Fruit fly (Drosophila melanogaster) whole organism, embryonic: ENCODE data around the gene CG7970.

Source experiments
- Abd-B ChIP-seq: fragments of 200-800 bp; sonication (Bioruptor generic); optimal IDR thresholded peaks from 2 replicates; lab custom pipeline; 2018; ENCODE audit warnings: missing biosample characterization, mild to moderate bottlenecking, missing genetic modification characterization, moderate library complexity
- Aef1 ChIP-seq: fragments of 200-800 bp; sonication (Bioruptor generic); IDR thresholded peaks from 3 replicates; pipeline ENCODE4 v1.3.6; 2022; ENCODE audit warnings: missing biosample characterization, missing genetic modification characterization
- CG10654 ChIP-seq: fragments of 200-800 bp; sonication (Bioruptor generic); optimal IDR thresholded peaks from 2 replicates; lab custom pipeline; 2016; ENCODE audit warnings: missing biosample characterization, missing genetic modification characterization
- CG10959 ChIP-seq: fragments of 200-800 bp; sonication (Bioruptor generic); IDR thresholded peaks from 2 replicates; pipeline ENCODE4 v1.3.6; 2022; ENCODE audit warnings: missing biosample characterization, missing genetic modification characterization
- CG11560 ChIP-seq: fragments of 200-800 bp; sonication (Bioruptor generic); IDR thresholded peaks from 3 replicates; pipeline ENCODE4 v1.3.6; 2022; ENCODE audit warnings: missing biosample characterization, missing genetic modification characterization
- CG12942 ChIP-seq: fragments of 200-800 bp; sonication (Bioruptor generic); optimal IDR thresholded peaks from 3 replicates; lab custom pipeline; 2016; ENCODE audit warnings: missing biosample characterization, missing genetic modification characterization
- CG13287 ChIP-seq: fragments of 200-800 bp; sonication (Bioruptor generic); IDR thresholded peaks from 2 replicates; pipeline ENCODE4 v1.3.6; 2022; ENCODE audit warnings: missing biosample characterization, missing genetic modification characterization; ENCODE audit not compliant: partially characterized antibody
- CG14014 ChIP-seq: fragments of 200-800 bp; sonication (Bioruptor generic); IDR thresholded peaks from 2 replicates; pipeline ENCODE4 v1.3.6; 2022; ENCODE audit warnings: missing biosample characterization, missing genetic modification characterization
- CG14965 ChIP-seq: fragments of 200-800 bp; sonication (Bioruptor generic); optimal IDR thresholded peaks from 2 replicates; lab custom pipeline; 2016; ENCODE audit warnings: missing biosample characterization, missing genetic modification characterization, borderline replicate concordance
- CG15514 ChIP-seq: fragments of 200-800 bp; sonication (Bioruptor generic); optimal IDR thresholded peaks from 3 replicates; lab custom pipeline; 2017; ENCODE audit warnings: missing biosample characterization, missing genetic modification characterization, mild to moderate bottlenecking, moderate library complexity, missing genetic modification reagents
- CG17186 ChIP-seq: fragments of 200-800 bp; sonication (Bioruptor generic); optimal IDR thresholded peaks from 3 replicates; lab custom pipeline; 2017; ENCODE audit warnings: missing biosample characterization, missing genetic modification reagents, missing genetic modification characterization
- CG17829 ChIP-seq: fragments of 200-800 bp; optimal IDR thresholded peaks from 2 replicates; lab custom pipeline; 2019; ENCODE audit warnings: missing biosample characterization, mild to moderate bottlenecking, missing genetic modification characterization, moderate library complexity
- CG18011 ChIP-seq: fragments of 200-800 bp; sonication (Bioruptor generic); optimal IDR thresholded peaks from 2 replicates; lab custom pipeline; 2017; ENCODE audit warnings: missing biosample characterization, missing genetic modification characterization, mild to moderate bottlenecking, moderate library complexity, missing genotype
- CG1832 ChIP-seq: fragments of 200-800 bp; sonication (Bioruptor generic); optimal IDR thresholded peaks from 2 replicates; lab custom pipeline; 2017; ENCODE audit warnings: missing biosample characterization, mild to moderate bottlenecking, missing genetic modification characterization, inconsistent platforms
- CG18764 ChIP-seq: fragments of 200-800 bp; sonication (Bioruptor generic); optimal IDR thresholded peaks from 3 replicates; lab custom pipeline; 2016; ENCODE audit warnings: missing biosample characterization, missing genetic modification characterization
- CG3726 ChIP-seq: fragments of 200-800 bp; sonication (Bioruptor generic); IDR thresholded peaks from 3 replicates; pipeline ENCODE4, ENCODE4 v1.3.6; 2022; ENCODE audit warnings: missing biosample characterization, missing genetic modification characterization
- CG4424 ChIP-seq: fragments of 200-800 bp; sonication (Bioruptor generic); optimal IDR thresholded peaks from 3 replicates; lab custom pipeline; 2016; ENCODE audit warnings: missing biosample characterization, missing genetic modification characterization
- CG4730 ChIP-seq: fragments of 200-800 bp; sonication (Bioruptor generic); IDR thresholded peaks from 2 replicates; pipeline ENCODE4 v1.3.6; 2022; ENCODE audit warnings: missing biosample characterization, missing genetic modification characterization
- CG5180 ChIP-seq: fragments of 200-800 bp; sonication (Bioruptor generic); optimal IDR thresholded peaks from 3 replicates; lab custom pipeline; 2017; ENCODE audit warnings: missing biosample characterization, missing genetic modification characterization, mild to moderate bottlenecking, moderate library complexity, missing genetic modification reagents
- CG5953 ChIP-seq: fragments of 200-800 bp; sonication (Bioruptor generic); IDR thresholded peaks from 2 replicates; pipeline ENCODE4 v1.3.6; 2022; ENCODE audit warnings: missing biosample characterization, missing genetic modification characterization
- CG6654 ChIP-seq: fragments of 200-800 bp; sonication (Bioruptor generic); optimal IDR thresholded peaks from 2 replicates; lab custom pipeline; 2017; ENCODE audit warnings: missing biosample characterization, mild to moderate bottlenecking, missing genetic modification characterization
- CG6854 ChIP-seq: fragments of 200-800 bp; sonication (Bioruptor generic); optimal IDR thresholded peaks from 3 replicates; lab custom pipeline; 2017; ENCODE audit warnings: missing biosample characterization, mild to moderate bottlenecking, missing genetic modification characterization
- CG7928 ChIP-seq: fragments of 200-800 bp; sonication (Bioruptor generic); optimal IDR thresholded peaks from 2 replicates; lab custom pipeline; 2017; ENCODE audit warnings: missing biosample characterization, mild to moderate bottlenecking, missing genetic modification characterization
- CG8388 ChIP-seq: fragments of 200-800 bp; sonication (Bioruptor generic); optimal IDR thresholded peaks from 2 replicates; lab custom pipeline; 2019; ENCODE audit warnings: missing biosample characterization, mild to moderate bottlenecking, missing genetic modification characterization, moderate library complexity
- CG9797 ChIP-seq: fragments of 200-800 bp; sonication (Bioruptor generic); optimal IDR thresholded peaks from 3 replicates; lab custom pipeline; 2018; ENCODE audit warnings: missing biosample characterization, mild to moderate bottlenecking, missing genetic modification characterization
- Dfd ChIP-seq, 2 experiments: fragments of >200 bp; optimal IDR thresholded peaks; 2 replicates each; lab custom pipeline; 2017; ENCODE audit warnings: missing biosample characterization in 2 of 2, missing genetic modification characterization in 2 of 2
- Hr39 ChIP-seq: fragments of >200 bp; optimal IDR thresholded peaks from 2 replicates; lab custom pipeline; 2017
- MESR4 ChIP-seq: fragments of 200-800 bp; sonication (Bioruptor generic); optimal IDR thresholded peaks from 2 replicates; lab custom pipeline; 2018; ENCODE audit warnings: missing biosample characterization, mild to moderate bottlenecking, missing genetic modification characterization, moderate library complexity
- Neu2 ChIP-seq: fragments of 200-800 bp; sonication (Bioruptor generic); optimal IDR thresholded peaks from 3 replicates; lab custom pipeline; 2016; ENCODE audit warnings: missing biosample characterization, missing genetic modification characterization, borderline replicate concordance
- Optix ChIP-seq: fragments of 200-800 bp; sonication (Bioruptor generic); IDR thresholded peaks from 3 replicates; pipeline ENCODE4 v1.3.6; 2022; ENCODE audit warnings: missing biosample characterization, missing genetic modification characterization
- Poxn ChIP-seq: fragments of 200-800 bp; sonication (Bioruptor generic); IDR thresholded peaks from 2 replicates; pipeline ENCODE4 v1.3.6; 2022; ENCODE audit warnings: missing biosample characterization, missing genetic modification characterization
- Stat92E ChIP-seq, 3 experiments: fragments of >200 bp in 2 of 3; fragments of 200-800 bp in 1 of 3; sonication (Bioruptor generic) in 1 of 3; optimal IDR thresholded peaks; 2 replicates each; lab custom pipeline; 2017 to 2019; ENCODE audit warnings: missing biosample characterization in 3 of 3, missing genetic modification characterization in 3 of 3, mild to moderate bottlenecking in 1 of 3, moderate library complexity in 1 of 3
- bsh ChIP-seq, 2 experiments: fragments of 200-800 bp; sonication (Bioruptor generic); optimal IDR thresholded peaks; 2 replicates each; lab custom pipeline; 2017 to 2018; ENCODE audit warnings: mild to moderate bottlenecking in 2 of 2, missing biosample characterization in 2 of 2, missing genetic modification characterization in 2 of 2, moderate library complexity in 1 of 2
- btn ChIP-seq: fragments of 200-800 bp; sonication (Bioruptor generic); optimal IDR thresholded peaks from 2 replicates; lab custom pipeline; 2016; ENCODE audit warnings: missing biosample characterization, missing genetic modification characterization
- dimm ChIP-seq: fragments of 200-800 bp; sonication (Bioruptor generic); IDR thresholded peaks from 2 replicates; pipeline ENCODE4 v1.3.6; 2022; ENCODE audit warnings: missing biosample characterization, missing genetic modification characterization
- dysf ChIP-seq: fragments of 200-800 bp; sonication (Bioruptor generic); IDR thresholded peaks from 3 replicates; pipeline ENCODE4 v1.3.6; 2022; ENCODE audit warnings: missing biosample characterization, missing genetic modification characterization
- emc ChIP-seq: fragments of 200-800 bp; sonication (Bioruptor generic); optimal IDR thresholded peaks from 2 replicates; lab custom pipeline; 2016; ENCODE audit warnings: missing biosample characterization, missing genetic modification characterization
- ems ChIP-seq: fragments of 200-800 bp; sonication (Bioruptor generic); optimal IDR thresholded peaks from 3 replicates; lab custom pipeline; 2016; ENCODE audit warnings: missing biosample characterization, missing genetic modification characterization
- fru ChIP-seq: fragments of >200 bp; optimal IDR thresholded peaks from 2 replicates; lab custom pipeline; 2017
- gcm2 ChIP-seq: fragments of 200-800 bp; sonication (Bioruptor generic); optimal IDR thresholded peaks from 2 replicates; lab custom pipeline; 2016; ENCODE audit warnings: missing biosample characterization, missing genetic modification characterization
- gsb ChIP-seq: fragments of 200-800 bp; sonication (Bioruptor generic); IDR thresholded peaks from 2 replicates; pipeline ENCODE4 v1.3.6; 2022; ENCODE audit warnings: missing biosample characterization, missing genetic modification characterization
- ham ChIP-seq: fragments of 200-800 bp; sonication (Bioruptor generic); IDR thresholded peaks from 2 replicates; pipeline ENCODE4 v1.3.6; 2022; ENCODE audit warnings: missing biosample characterization, missing genetic modification characterization
- insv ChIP-seq, 2 experiments: fragments of 200-800 bp; sonication (Bioruptor generic); optimal IDR thresholded peaks; 3 replicates each; lab custom pipeline; 2016 to 2018; ENCODE audit warnings: missing biosample characterization in 2 of 2, missing genetic modification characterization in 2 of 2
- jumu ChIP-seq: fragments of 200-800 bp; sonication (Bioruptor generic); optimal IDR thresholded peaks from 3 replicates; lab custom pipeline; 2016; ENCODE audit warnings: missing biosample characterization, missing genetic modification characterization
- mam ChIP-seq: fragments of 200-800 bp; sonication (Bioruptor generic); optimal IDR thresholded peaks from 3 replicates; lab custom pipeline; 2016; ENCODE audit warnings: missing biosample characterization, missing genetic modification characterization
- odd ChIP-seq: fragments of 200-800 bp; sonication (Bioruptor generic); optimal IDR thresholded peaks from 2 replicates; lab custom pipeline; 2017; ENCODE audit warnings: missing biosample characterization, mild to moderate bottlenecking, missing genetic modification characterization
- psq ChIP-seq: fragments of 200-800 bp; sonication (Bioruptor generic); optimal IDR thresholded peaks from 2 replicates; lab custom pipeline; 2017; ENCODE audit warnings: missing biosample characterization, missing genetic modification characterization
- repo ChIP-seq: fragments of 200-800 bp; sonication (Bioruptor generic); optimal IDR thresholded peaks from 2 replicates; lab custom pipeline; 2016; ENCODE audit warnings: missing biosample characterization, missing genetic modification characterization
- sd ChIP-seq: fragments of 200-800 bp; sonication (Bioruptor generic); optimal IDR thresholded peaks from 3 replicates; lab custom pipeline; 2018; ENCODE audit warnings: missing biosample characterization, mild to moderate bottlenecking, missing genetic modification characterization, moderate library complexity
- seq ChIP-seq: fragments of 200-800 bp; sonication (Bioruptor generic); IDR thresholded peaks from 2 replicates; pipeline ENCODE4 v1.3.6; 2022; ENCODE audit warnings: missing biosample characterization, missing genetic modification characterization
- tin ChIP-seq: fragments of 200-800 bp; sonication (Bioruptor generic); optimal IDR thresholded peaks from 3 replicates; lab custom pipeline; 2016; ENCODE audit warnings: missing biosample characterization, missing genetic modification characterization

Gene CG7970

dm6 chr3L:1668504-1668903, 16.0 kb downstream of the CG7970 start, which contains the start of gene RpL23A (continued):
- TF ChIP-seq CG6654 (GFP tag; lab: Kevin White, UChicago): peak; percentile 83
- peak; percentile 82 for TF ChIP-seq dimm (GFP tag; lab: Robert Waterston, UW)
- peak; percentile 91 for TF ChIP-seq ham (GFP tag; lab: Robert Waterston, UW)
- TF ChIP-seq ems (GFP tag; lab: Kevin White, UChicago): peak; percentile 95
- peak; percentile 89 for TF ChIP-seq CG10959
- no peak for TF ChIP-seq Hr39 (lab: Kevin White, UChicago)
- TF ChIP-seq Aef1 (GFP tag; lab: Robert Waterston, UW): peak; percentile 93
- TF ChIP-seq CG4424: peak; percentile 93
- TF ChIP-seq fru (lab: Kevin White, UChicago): no peak
- peak; percentile 74 for TF ChIP-seq CG7928
- peak; percentile 89 for TF ChIP-seq odd (GFP tag; lab: Kevin White, UChicago)
- TF ChIP-seq bsh (GFP tag; optimal IDR thresholded peaks at IDR 0.05; lab: Kevin White, UChicago): peak in 1 of 2 experiments; percentile 86
- peak; percentile 92 for TF ChIP-seq CG17829 (tag; lab: Kevin White, UChicago)
- TF ChIP-seq MESR4 (GFP tag; lab: Kevin White, UChicago): peak; percentile 99
- peak; percentile 88 for TF ChIP-seq gsb (GFP tag; lab: Robert Waterston, UW)
- TF ChIP-seq CG18764: peak; percentile 93
- peak; percentile 95 for TF ChIP-seq CG12942 (GFP tag; lab: Kevin White, UChicago)
- peak; percentile 92 for TF ChIP-seq sd
- TF ChIP-seq jumu (GFP tag; lab: Kevin White, UChicago): peak; percentile 96
- peak; percentile 86 for TF ChIP-seq seq (GFP tag; lab: Robert Waterston, UW)
- TF ChIP-seq CG18011 (GFP tag; lab: Kevin White, UChicago): peak; percentile 87
- peak; percentile 85 for TF ChIP-seq CG6854 (GFP tag; lab: Kevin White, UChicago)
- TF ChIP-seq Dfd (GFP tag; optimal IDR thresholded peaks at IDR 0.05; lab: Kevin White, UChicago): no peak
- TF ChIP-seq insv (GFP tag; optimal IDR thresholded peaks at IDR 0.05; lab: Kevin White, UChicago): peak in 1 of 2 experiments; percentile 84
- TF ChIP-seq CG10654 (GFP tag; lab: Kevin White, UChicago): peak; percentile 96
- peak; percentile 94 for TF ChIP-seq dysf (GFP tag; lab: Robert Waterston, UW)
- peak; percentile 93 for TF ChIP-seq tin (GFP tag; lab: Kevin White, UChicago)
- TF ChIP-seq CG14014 (GFP tag; lab: Robert Waterston, UW): peak; percentile 94
- no peak for TF ChIP-seq CG1832
- TF ChIP-seq CG3726 (GFP tag; lab: Robert Waterston, UW): peak; percentile 88
- peak; percentile 93 for TF ChIP-seq psq (GFP tag; lab: Kevin White, UChicago)
- TF ChIP-seq repo (GFP tag; lab: Kevin White, UChicago): peak; percentile 97
- TF ChIP-seq CG8388 (GFP tag; lab: Kevin White, UChicago): peak; percentile 82
- TF ChIP-seq emc (GFP tag; lab: Kevin White, UChicago): peak; percentile 97
- peak; percentile 76 for TF ChIP-seq CG5180
- TF ChIP-seq CG11560 (tag; lab: Robert Waterston, UW): peak; percentile 88
- peak; percentile 92 for TF ChIP-seq btn (GFP tag; lab: Kevin White, UChicago)
- peak; percentile 96 for TF ChIP-seq CG15514 (GFP tag; lab: Kevin White, UChicago)
- TF ChIP-seq Abd-B (GFP tag; lab: Kevin White, UChicago): peak; percentile 85
- peak; percentile 65 for TF ChIP-seq CG13287 (GFP tag; lab: Robert Waterston, UW)
- peak; percentile 97 for TF ChIP-seq CG17186 (GFP tag; lab: Kevin White, UChicago)
- peak in 1 of 3 experiments; percentile 91 for TF ChIP-seq Stat92E (GFP tag; optimal IDR thresholded peaks at IDR 0.05; lab: Kevin White, UChicago)
- peak; percentile 91 for TF ChIP-seq CG9797 (GFP tag; lab: Kevin White, UChicago)
- TF ChIP-seq Poxn (GFP tag; lab: Robert Waterston, UW): peak; percentile 63
- peak; percentile 89 for TF ChIP-seq Neu2 (GFP tag; lab: Kevin White, UChicago)
- TF ChIP-seq gcm2 (GFP tag; lab: Kevin White, UChicago): peak; percentile 90
- peak; percentile 88 for TF ChIP-seq CG14965 (GFP tag; lab: Kevin White, UChicago)
- peak; percentile 97 for TF ChIP-seq CG4730 (GFP tag; lab: Robert Waterston, UW)
- TF ChIP-seq Optix (GFP tag; lab: Robert Waterston, UW): peak; percentile 91
- peak; percentile 97 for TF ChIP-seq mam (GFP tag; lab: Kevin White, UChicago)
- peak; percentile 90 for TF ChIP-seq CG5953 (GFP tag; lab: Robert Waterston, UW)
